Worm (Caenorhabditis elegans) whole organism, dauer: Measurements from ENCODE around the gene Y67A10A.7.
"Not testable (repeated sequence)": the region's sequence is repeated elsewhere in the genome, so short reads cannot be mapped to it uniquely, and the experiment has no call there.

Experiments
- unc-62 ChIP-seq: sonication (generic microtip); optimal IDR thresholded peaks from 2 replicates; lab custom pipeline; 2017; ENCODE audit warnings: missing biosample characterization, missing genetic modification reagents, missing genetic modification characterization

The Y67A10A.7 gene

DNA sequence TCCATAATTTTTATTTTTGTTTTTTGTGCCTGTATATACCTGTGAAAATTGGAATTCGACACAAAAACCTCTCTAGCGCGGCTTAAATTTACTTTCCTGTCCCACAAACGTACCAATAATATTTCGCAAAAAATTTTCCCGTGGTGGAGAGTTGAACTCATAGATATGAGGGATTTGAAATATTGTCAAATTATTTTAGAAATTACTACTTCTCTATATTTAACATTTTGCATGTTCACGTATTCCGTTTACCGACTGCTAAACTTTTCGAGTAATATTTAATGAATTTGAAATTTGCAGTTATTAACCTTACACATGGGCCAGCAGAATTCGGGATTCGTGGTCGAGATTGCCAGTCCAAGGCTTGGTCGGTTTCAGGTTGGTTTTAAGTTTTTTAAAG, at the start of gene Y67A10A.7:
Gene Y67A10A.7 (plus strand): TSS at position 301 of the 400 bp plus-strand sequence.
- not testable (repeated sequence) for TF ChIP-seq unc-62

- TF ChIP-seq unc-62: no peak
These were observed 47.6 kb upstream of the Y67A10A.7 start, which contains the start of gene fbxa-83 for ce11 chrIV:14326283-14326682. TSS of gene fbxa-83 (minus strand) at chrIV:14326383.

DNA sequence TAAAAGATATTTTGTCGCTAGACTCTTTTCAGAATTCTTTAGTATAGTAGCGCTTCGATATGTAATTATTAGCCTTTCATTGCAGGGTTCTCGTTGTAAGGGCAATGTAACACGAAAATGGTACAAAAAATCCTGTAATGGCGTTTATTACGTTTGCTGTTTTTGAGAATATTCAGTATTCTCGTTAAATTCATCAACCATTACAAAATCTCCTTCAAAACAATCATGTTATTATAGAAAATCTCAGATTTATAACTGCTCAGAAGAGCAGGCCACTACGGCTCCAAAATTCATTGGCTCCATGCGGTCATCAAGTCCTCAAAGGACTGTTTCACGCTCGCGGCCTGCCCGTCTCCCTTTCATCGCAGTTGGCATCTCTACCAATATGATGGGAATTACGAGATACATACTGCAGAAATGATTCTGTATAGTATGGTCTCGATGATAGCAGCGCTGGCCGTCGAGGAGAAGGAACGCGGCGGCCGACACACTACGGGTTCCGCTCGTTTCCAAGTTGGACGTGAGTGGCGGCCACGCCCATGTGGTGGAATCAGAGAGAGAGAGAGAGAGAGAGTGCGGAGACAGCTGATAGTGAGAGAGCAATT, 47.1 kb upstream of the Y67A10A.7 start:
- no peak for TF ChIP-seq unc-62

ce11 chrIV:14334359-14334758, 39.6 kb upstream of the Y67A10A.7 start, which contains the start of gene Y67A10A.3:
TSS of gene Y67A10A.3 (minus strand) at chrIV:14334459.
- no peak for TF ChIP-seq unc-62

- no peak for TF ChIP-seq unc-62
These were observed 38.1 kb upstream of the Y67A10A.7 start for ce11 chrIV:14335768-14336167.

DNA sequence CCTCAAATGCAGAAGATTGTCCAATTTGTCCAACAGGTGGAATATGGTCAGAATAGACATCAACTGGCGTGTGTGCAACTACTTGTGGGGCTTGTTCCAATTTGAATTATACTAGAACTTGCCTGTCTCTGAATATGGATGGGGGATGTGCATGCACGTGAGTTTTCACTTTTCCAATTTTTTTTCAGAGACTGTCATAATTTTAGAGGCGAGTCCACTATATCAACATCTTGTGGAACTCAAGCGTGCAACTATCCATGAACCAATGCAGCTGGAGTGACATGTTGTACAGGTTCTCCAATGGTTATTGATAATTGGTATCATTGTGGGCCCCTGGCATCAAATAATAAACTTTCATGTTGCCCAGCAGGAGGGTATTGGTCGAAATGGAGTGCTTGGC, 36.2 kb upstream of the Y67A10A.7 start, which contains the start of gene Y67A10A.2:
Gene Y67A10A.2 (plus strand): TSS at position 301 of the 400 bp plus-strand sequence.
- TF ChIP-seq unc-62: no peak

DNA sequence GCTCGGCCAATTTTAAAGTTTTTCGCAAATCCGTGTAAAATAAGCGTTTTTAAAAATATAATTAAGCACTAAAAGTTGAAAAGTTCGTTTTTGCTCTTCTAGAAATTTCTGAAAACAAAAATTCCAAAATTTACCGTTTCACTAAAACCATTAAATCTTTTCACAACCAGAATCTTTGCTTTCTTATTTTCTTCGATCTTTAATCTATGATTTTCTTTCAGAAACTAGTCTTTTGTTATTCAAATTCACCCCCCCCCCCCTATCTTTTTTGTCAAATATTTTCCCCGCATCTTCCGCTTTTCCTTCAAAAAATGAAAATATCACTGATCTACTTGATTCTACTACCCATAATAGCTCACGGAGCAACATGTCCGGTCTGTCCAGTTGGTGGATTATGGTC, 34.3 kb upstream of the Y67A10A.7 start, which contains the start of gene Y67A10A.11:
Gene Y67A10A.11 (plus strand): TSS at position 301 of the 400 bp plus-strand sequence.
- TF ChIP-seq unc-62: no peak

DNA sequence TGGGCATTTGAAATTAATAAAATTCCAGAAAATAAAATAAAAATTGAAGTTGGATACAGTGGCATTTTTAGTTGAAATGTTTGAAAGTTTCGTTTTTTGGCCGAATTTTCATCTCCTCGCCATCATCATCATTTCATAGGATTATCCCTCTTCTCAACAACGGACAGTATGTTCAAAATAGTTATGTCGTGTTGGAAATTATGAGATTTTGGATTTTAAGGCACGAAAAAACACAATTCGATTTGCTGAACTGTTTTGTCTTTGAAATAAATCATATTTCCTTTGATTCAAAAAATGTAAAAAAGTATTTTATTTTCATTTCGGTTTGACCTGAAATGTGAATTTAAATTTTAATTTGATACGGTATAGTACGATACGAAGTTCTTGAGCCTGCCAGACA, 30.2 kb upstream of the Y67A10A.7 start, which contains the start of gene srlf-28:
Gene srlf-28 (minus strand): TSS at position 101 of the 400 bp plus-strand sequence.
- TF ChIP-seq unc-62: no peak

ce11 chrIV:14350651-14351050, 23.3 kb upstream of the Y67A10A.7 start, which contains the start of gene oac-56:
TSS of gene oac-56 (minus strand) at chrIV:14350751.
- no peak for TF ChIP-seq unc-62

- no peak for TF ChIP-seq unc-62
These were observed 17.8 kb upstream of the Y67A10A.7 start for ce11 chrIV:14356120-14356519.

ce11 chrIV:14361189-14361588, 12.7 kb upstream of the Y67A10A.7 start, which contains the start of gene ssu-2:
TSS of gene ssu-2 (plus strand) at chrIV:14361247.
- TF ChIP-seq unc-62: no peak

ce11 chrIV:14365837-14366378, 8.0 kb upstream of the Y67A10A.7 start:
- TF ChIP-seq unc-62: no peak

DNA sequence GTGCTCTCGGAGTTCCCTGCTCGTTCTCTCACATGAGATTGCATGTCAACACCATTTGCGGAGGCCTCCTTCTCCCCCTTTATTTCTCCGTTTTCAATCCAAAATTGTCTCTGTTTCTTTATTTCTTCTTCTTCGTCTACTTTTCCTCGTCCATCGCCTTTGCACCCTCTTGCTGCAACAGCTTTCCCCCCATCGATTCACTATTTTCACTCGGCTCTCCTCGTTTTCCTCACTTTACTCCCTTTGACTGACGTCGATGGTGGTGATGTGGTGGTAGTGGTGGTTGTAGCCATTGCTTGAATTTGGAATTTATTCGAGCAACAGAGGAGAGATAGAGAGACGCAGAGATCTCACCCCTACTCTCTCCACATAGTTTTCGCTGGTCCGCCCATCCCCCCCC, 2.3 kb upstream of the Y67A10A.7 start:
- no peak for TF ChIP-seq unc-62

DNA sequence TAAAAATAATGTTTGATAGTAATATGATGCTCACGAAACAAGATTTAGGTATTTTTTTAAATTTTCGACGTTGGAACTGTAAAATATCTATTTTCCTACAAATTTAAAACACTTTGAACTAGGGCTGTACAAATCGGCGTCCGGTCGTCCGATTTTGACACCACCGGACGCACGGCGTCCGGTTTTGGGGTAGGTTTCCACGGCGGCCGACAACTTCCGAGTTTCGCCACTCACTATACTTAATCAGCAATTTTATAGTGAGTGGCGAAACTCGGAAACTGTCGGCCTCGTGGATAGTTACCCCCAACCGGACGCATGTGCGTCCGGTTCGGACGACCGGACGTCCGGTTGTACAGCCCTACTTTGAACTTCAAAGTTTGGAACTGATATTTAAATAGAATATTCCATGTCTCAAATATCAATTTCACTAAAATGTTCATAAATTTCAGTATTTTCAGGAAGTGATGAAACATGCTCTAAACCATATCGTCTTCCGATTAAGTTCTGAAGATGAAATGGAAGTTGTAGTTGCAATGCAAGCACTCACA, 3.4 kb downstream of the Y67A10A.7 start:
- TF ChIP-seq unc-62: no peak

ce11 chrIV:14377850-14378249, 3.9 kb downstream of the Y67A10A.7 start:
- no peak for TF ChIP-seq unc-62

ce11 chrIV:14379191-14379590, 5.3 kb downstream of the Y67A10A.7 start:
- no peak for TF ChIP-seq unc-62

DNA sequence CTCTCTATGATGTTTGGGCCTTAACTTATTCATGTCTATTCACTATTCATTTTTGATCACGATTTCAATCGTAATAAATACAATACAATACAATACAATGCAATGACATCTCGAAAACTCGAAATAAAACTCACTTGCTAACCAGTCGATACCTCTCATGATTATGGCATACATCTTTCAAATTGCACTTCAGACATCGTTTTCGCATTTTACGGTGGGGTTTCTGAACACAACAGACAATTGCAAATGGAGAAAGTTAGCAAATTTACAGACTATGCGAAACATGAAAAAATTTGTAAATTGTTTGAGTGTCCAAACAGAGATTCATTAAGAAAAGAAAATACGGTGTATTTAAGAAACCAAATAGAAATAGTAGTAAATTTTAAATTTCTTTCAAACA, 9.6 kb downstream of the Y67A10A.7 start, which contains the start of gene paqr-3:
Gene paqr-3 (minus strand): TSS at position 210 of the 400 bp plus-strand sequence.
- TF ChIP-seq unc-62: no peak

ce11 chrIV:14384194-14384593, 10.3 kb downstream of the Y67A10A.7 start:
- TF ChIP-seq unc-62: no peak
